Worm (Caenorhabditis elegans) whole organism, L2 larva: ENCODE results near the gene clec-141.

Experiments used
- aly-2 ChIP-seq: fragments of 150-350 bp; optimal IDR thresholded peaks from 2 replicates; lab custom pipeline; 2014; ENCODE audit warnings: missing biosample characterization, missing genetic modification characterization
- ama-1 ChIP-seq: fragments of 150-350 bp; optimal IDR thresholded peaks from 2 replicates; lab custom pipeline; 2018; ENCODE audit warnings: inconsistent platforms
- ceh-16 ChIP-seq: fragments of 150-350 bp; optimal IDR thresholded peaks from 2 replicates; lab custom pipeline; 2014; ENCODE audit warnings: missing biosample characterization, missing genetic modification characterization
- lin-13 ChIP-seq: fragments of 150-350 bp; optimal IDR thresholded peaks from 2 replicates; lab custom pipeline; 2014; ENCODE audit warnings: missing biosample characterization, missing genetic modification reagents, missing genetic modification characterization
- lsy-2 ChIP-seq, 2 experiments: fragments of 150-350 bp in 1 of 2; sonication (generic microtip) in 1 of 2; optimal IDR thresholded peaks; 2 replicates each; lab custom pipeline; 2014 to 2017; ENCODE audit warnings: missing biosample characterization in 2 of 2, missing genetic modification characterization in 2 of 2
- mab-5 ChIP-seq: fragments of 150-350 bp; optimal IDR thresholded peaks from 2 replicates; lab custom pipeline; 2014; ENCODE audit warnings: missing biosample characterization, missing genetic modification characterization
- nhr-10 ChIP-seq: sonication (generic microtip); optimal IDR thresholded peaks from 2 replicates; lab custom pipeline; 2017; ENCODE audit warnings: missing biosample characterization, missing genetic modification characterization
- peb-1 ChIP-seq: fragments of 150-350 bp; optimal IDR thresholded peaks from 2 replicates; lab custom pipeline; 2014; ENCODE audit warnings: missing biosample characterization, missing genetic modification characterization
- skn-1 ChIP-seq: sonication (generic microtip); optimal IDR thresholded peaks from 2 replicates; lab custom pipeline; 2017; ENCODE audit warnings: missing biosample characterization, missing genetic modification characterization
- snpc-4 ChIP-seq: fragments of 150-350 bp; optimal IDR thresholded peaks from 2 replicates; lab custom pipeline; 2014; ENCODE audit warnings: missing biosample characterization, missing genetic modification characterization
- unc-39 ChIP-seq: fragments of 150-350 bp; optimal IDR thresholded peaks from 2 replicates; lab custom pipeline; 2014; ENCODE audit warnings: missing biosample characterization, missing genetic modification characterization
- ztf-4 ChIP-seq: fragments of 150-350 bp; optimal IDR thresholded peaks from 2 replicates; lab custom pipeline; 2014; ENCODE audit warnings: missing biosample characterization, missing genetic modification characterization

DNA sequence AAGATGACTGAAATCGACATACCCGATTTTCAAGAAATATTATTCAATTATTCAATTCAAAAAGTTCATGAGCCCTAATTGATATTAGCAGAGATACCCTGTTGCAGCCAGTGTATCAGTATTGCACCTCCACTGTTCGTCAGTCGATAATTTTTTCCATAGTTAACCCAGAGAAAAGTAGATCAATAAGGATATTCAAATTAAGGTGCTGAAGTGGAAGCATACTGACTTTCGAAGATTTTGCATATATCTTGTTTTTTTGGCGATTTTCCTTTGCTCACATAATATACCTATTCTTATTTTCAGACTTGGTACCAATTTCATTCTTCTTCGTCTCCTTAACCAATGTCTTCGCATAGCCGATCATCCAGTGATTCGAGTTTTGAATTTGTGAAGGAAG lies 11.5 kb upstream of the clec-141 start, which contains the start of gene EEED8.15:
- TF ChIP-seq lsy-2 (tag; optimal IDR thresholded peaks at IDR 0.05; lab: Kevin White, UChicago) (no peak), skn-1 (tag; lab: Kevin White, UChicago) (no peak), lin-13 (GFP tag; lab: Kevin White, UChicago) (no peak), unc-39 (tag; lab: Kevin White, UChicago) (no peak), peb-1 (no peak), ztf-4 (tag; lab: Kevin White, UChicago) (no peak), ceh-16 (no peak), ama-1 (lab: Kevin White, UChicago) (no peak), mab-5 (tag; lab: Kevin White, UChicago) (no peak), nhr-10 (tag; lab: Kevin White, UChicago) (no peak), snpc-4 (no peak), aly-2 (tag; lab: Kevin White, UChicago) (no peak)
